Fruit fly (Drosophila melanogaster): ENCODE data around the gene janA.

DNA sequence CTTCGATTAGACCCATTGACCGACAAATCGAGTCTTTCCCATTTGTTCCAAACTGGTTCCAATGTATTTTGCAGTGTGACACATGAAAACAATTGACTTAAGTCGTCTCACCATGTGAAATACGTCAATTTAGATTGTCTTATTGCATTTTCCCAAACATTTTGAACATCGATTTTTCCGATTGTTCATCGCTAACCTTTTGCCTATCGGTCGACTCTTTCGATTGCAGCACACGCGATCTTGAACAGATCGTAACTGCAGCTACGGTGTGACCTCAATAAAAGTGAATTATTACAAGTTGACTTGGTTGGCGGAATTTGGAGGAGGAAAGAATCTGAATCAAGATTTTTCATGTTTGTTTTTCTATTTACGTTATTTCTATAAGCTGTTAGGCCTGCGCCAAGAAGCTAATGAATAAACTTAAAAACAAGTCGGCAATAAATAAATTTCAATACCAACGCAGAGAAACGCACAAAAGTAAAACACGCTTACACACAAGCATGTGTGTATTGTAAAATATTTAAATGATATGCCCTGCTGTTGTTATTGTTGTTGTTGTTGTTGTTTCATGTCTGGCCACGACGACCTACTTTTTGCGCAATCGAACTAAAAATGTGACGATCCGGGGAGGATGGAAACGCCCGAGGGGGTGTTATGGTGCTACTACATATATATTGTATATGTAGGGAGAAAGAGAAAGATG is 21.3 kb upstream of the janA start:
- TF ChIP-seq CG10348 (GFP tag; IDR thresholded peaks at IDR 0.05) (no peak), CG12605 (GFP tag; IDR thresholded peaks at IDR 0.05) (no peak), Pif1B (GFP tag; optimal IDR thresholded peaks at IDR 0.05) (no peak), EcR (GFP tag; optimal IDR thresholded peaks at IDR 0.05) (no peak), Ets98B (GFP tag; IDR thresholded peaks at IDR 0.05) (no peak)
